Worm (Caenorhabditis elegans) whole organism, L1 larva: ENCODE results near the gene msa-1.

Experiments
- C16A3.4 ChIP-seq: fragments of 150-350 bp; optimal IDR thresholded peaks from 2 replicates; lab custom pipeline; 2014; ENCODE audit warnings: missing biosample characterization, missing genetic modification characterization
- Y116A8C.19 ChIP-seq: sonication (generic microtip); optimal IDR thresholded peaks from 2 replicates; lab custom pipeline; 2016; ENCODE audit warnings: missing compliant biosample characterization, missing genetic modification characterization, borderline replicate concordance
- alr-1 ChIP-seq: fragments of 200-800 bp; sonication (Bioruptor generic); optimal IDR thresholded peaks from 2 replicates; lab custom pipeline; 2018; ENCODE audit warnings: borderline replicate concordance, mild to moderate bottlenecking, missing genetic modification characterization, missing compliant biosample characterization
- aly-2 ChIP-seq: fragments of 150-350 bp; optimal IDR thresholded peaks from 2 replicates; lab custom pipeline; 2014; ENCODE audit warnings: missing biosample characterization, missing genetic modification characterization
- ama-1 ChIP-seq: fragments of 150-350 bp; optimal IDR thresholded peaks from 2 replicates; lab custom pipeline; 2014
- ceh-63 ChIP-seq: fragments of 200-800 bp; sonication (Bioruptor generic); optimal IDR thresholded peaks from 2 replicates; lab custom pipeline; 2018; ENCODE audit warnings: mild to moderate bottlenecking, missing genetic modification characterization, missing compliant biosample characterization
- ceh-8 ChIP-seq: fragments of 200-800 bp; sonication (Bioruptor generic); optimal IDR thresholded peaks from 2 replicates; lab custom pipeline; 2018; ENCODE audit warnings: mild to moderate bottlenecking, missing genetic modification characterization, moderate library complexity, missing compliant biosample characterization
- ceh-82 ChIP-seq, 3 experiments: fragments of 150-350 bp in 1 of 3; sonication (generic microtip) in 2 of 3; optimal IDR thresholded peaks; 2 replicates each; lab custom pipeline; 2014 to 2017; ENCODE audit warnings: missing biosample characterization in 3 of 3, missing genetic modification characterization in 3 of 3
- ceh-88 ChIP-seq: fragments of 200-800 bp; sonication (Bioruptor generic); IDR thresholded peaks from 2 replicates; pipeline ENCODE4 v1.3.6; 2022; ENCODE audit warnings: missing genetic modification characterization, missing compliant biosample characterization
- ceh-90 ChIP-seq: sonication (generic microtip); optimal IDR thresholded peaks from 2 replicates; lab custom pipeline; 2016; ENCODE audit warnings: missing genetic modification characterization, missing compliant biosample characterization
- dpl-1 ChIP-seq, 3 experiments: fragments of 150-350 bp in 2 of 3; sonication (generic microtip) in 1 of 3; optimal IDR thresholded peaks; 2 replicates each; lab custom pipeline; 2014 to 2017; ENCODE audit warnings: missing biosample characterization in 3 of 3, missing genetic modification characterization in 3 of 3, missing genetic modification reagents in 3 of 3
- dsc-1 ChIP-seq: sonication (generic microtip); optimal IDR thresholded peaks from 2 replicates; lab custom pipeline; 2016; ENCODE audit warnings: mild to moderate bottlenecking, missing genetic modification characterization, missing compliant biosample characterization
- efl-1 ChIP-seq, 4 experiments: fragments of 150-350 bp; optimal IDR thresholded peaks in 3 of 4; peaks in 1 of 4; 1 replicate in 1 of 4; 2 replicates in 3 of 4; lab custom pipeline; 2014; ENCODE audit warnings: missing biosample characterization in 2 of 4, missing genetic modification characterization in 2 of 4, missing genetic modification reagents in 2 of 4
- efl-3 ChIP-seq: fragments of 200-800 bp; sonication (Bioruptor generic); optimal IDR thresholded peaks from 2 replicates; lab custom pipeline; 2018; ENCODE audit warnings: mild to moderate bottlenecking, missing genetic modification characterization, missing compliant biosample characterization
- elt-3 ChIP-seq, 6 experiments: fragments of 150-350 bp in 1 of 6; sonication (generic microtip); optimal IDR thresholded peaks; 2 replicates each; lab custom pipeline; 2017 to 2018; ENCODE audit warnings: missing biosample characterization in 6 of 6, missing genetic modification characterization in 6 of 6, inconsistent platforms in 1 of 6
- fkh-10 ChIP-seq: sonication (generic microtip); optimal IDR thresholded peaks from 2 replicates; lab custom pipeline; 2017; ENCODE audit warnings: missing biosample characterization, missing genetic modification reagents, missing genetic modification characterization
- grh-1 ChIP-seq: fragments of 200-800 bp; sonication (Bioruptor generic); IDR thresholded peaks from 2 replicates; pipeline ENCODE4 v1.3.6; 2022; ENCODE audit warnings: missing genetic modification reagents, missing genetic modification characterization, missing compliant biosample characterization
- hlh-17 ChIP-seq: fragments of 200-800 bp; sonication (Bioruptor generic); optimal IDR thresholded peaks from 2 replicates; lab custom pipeline; 2018; ENCODE audit warnings: missing genetic modification characterization, mild to moderate bottlenecking, missing compliant biosample characterization, moderate library complexity, borderline replicate concordance
- hlh-4 ChIP-seq: sonication (generic microtip); optimal IDR thresholded peaks from 2 replicates; lab custom pipeline; 2016; ENCODE audit warnings: mild to moderate bottlenecking, missing genetic modification characterization, missing compliant biosample characterization
- irx-1 ChIP-seq: sonication (generic microtip); optimal IDR thresholded peaks from 2 replicates; lab custom pipeline; 2016; ENCODE audit warnings: missing genetic modification characterization, missing compliant biosample characterization
- lin-13 ChIP-seq: fragments of 150-350 bp; optimal IDR thresholded peaks from 2 replicates; lab custom pipeline; 2014; ENCODE audit warnings: missing biosample characterization, missing genetic modification reagents, missing genetic modification characterization
- lin-15B ChIP-seq: fragments of 150-350 bp; sonication (generic microtip); optimal IDR thresholded peaks from 3 replicates; lab custom pipeline; 2014; ENCODE audit warnings: missing biosample characterization, missing genetic modification characterization
- lin-35 ChIP-seq, 2 experiments: fragments of 150-350 bp; optimal IDR thresholded peaks; 2 replicates each; lab custom pipeline; 2014; ENCODE audit warnings: missing biosample characterization in 2 of 2, missing genetic modification characterization in 2 of 2, missing genetic modification reagents in 2 of 2
- lin-39 ChIP-seq: fragments of 150-350 bp; optimal IDR thresholded peaks from 2 replicates; lab custom pipeline; 2014; ENCODE audit warnings: missing biosample characterization, missing genetic modification reagents, missing genetic modification characterization
- lir-3 ChIP-seq: sonication (generic microtip); optimal IDR thresholded peaks from 2 replicates; lab custom pipeline; 2016; ENCODE audit warnings: mild to moderate bottlenecking, missing genetic modification characterization, moderate library complexity, missing compliant biosample characterization; ENCODE audit not compliant: poor library complexity
- mdl-1 ChIP-seq, 2 experiments: fragments of 150-350 bp; optimal IDR thresholded peaks; 2 replicates each; lab custom pipeline; 2014 to 2017; ENCODE audit warnings: missing biosample characterization in 2 of 2, missing genetic modification characterization in 2 of 2, inconsistent platforms in 1 of 2
- mef-2 ChIP-seq: fragments of 150-350 bp; optimal IDR thresholded peaks from 2 replicates; lab custom pipeline; 2014; ENCODE audit warnings: missing biosample characterization, missing genetic modification characterization
- mep-1 ChIP-seq: fragments of 150-350 bp; optimal IDR thresholded peaks from 2 replicates; lab custom pipeline; 2014; ENCODE audit warnings: missing biosample characterization, missing genetic modification characterization
- nhr-19 ChIP-seq: fragments of 200-800 bp; sonication (Bioruptor generic); conservative IDR thresholded peaks from 2 replicates; pipeline ENCODE4 v1.3.6; 2022; ENCODE audit warnings: missing genetic modification characterization, missing compliant biosample characterization
- nhr-20 ChIP-seq: sonication (generic microtip); optimal IDR thresholded peaks from 2 replicates; lab custom pipeline; 2016; ENCODE audit warnings: mild to moderate bottlenecking, missing genetic modification characterization, missing compliant biosample characterization
- nhr-28 ChIP-seq: fragments of 150-350 bp; optimal IDR thresholded peaks from 2 replicates; lab custom pipeline; 2014; ENCODE audit warnings: missing biosample characterization, missing genetic modification characterization
- nhr-47 ChIP-seq: sonication (generic microtip); optimal IDR thresholded peaks from 2 replicates; lab custom pipeline; 2016; ENCODE audit warnings: mild to moderate bottlenecking, missing genetic modification characterization, moderate library complexity, missing compliant biosample characterization
- nhr-71 ChIP-seq: sonication (generic microtip); optimal IDR thresholded peaks from 2 replicates; lab custom pipeline; 2016; ENCODE audit warnings: mild to moderate bottlenecking, missing genetic modification characterization, moderate library complexity, missing compliant biosample characterization
- nhr-90 ChIP-seq: sonication (generic microtip); optimal IDR thresholded peaks from 2 replicates; lab custom pipeline; 2016; ENCODE audit warnings: mild to moderate bottlenecking, missing genetic modification characterization, missing compliant biosample characterization; ENCODE audit not compliant: poor library complexity
- pag-3 ChIP-seq: sonication (generic microtip); optimal IDR thresholded peaks from 2 replicates; lab custom pipeline; 2017; ENCODE audit warnings: missing genetic modification characterization, mild to moderate bottlenecking, missing compliant biosample characterization, antibody characterized with exemption, borderline replicate concordance; ENCODE audit not compliant: insufficient read depth
- pax-3 ChIP-seq: fragments of 200-800 bp; sonication (Bioruptor generic); optimal IDR thresholded peaks from 2 replicates; lab custom pipeline; 2018; ENCODE audit warnings: mild to moderate bottlenecking, missing genetic modification characterization, moderate library complexity, missing compliant biosample characterization
- pqm-1 ChIP-seq: sonication (generic microtip); optimal IDR thresholded peaks from 3 replicates; lab custom pipeline; 2017; ENCODE audit warnings: missing biosample characterization, missing genetic modification characterization
- rnt-1 ChIP-seq: sonication (generic microtip); optimal IDR thresholded peaks from 2 replicates; lab custom pipeline; 2016; ENCODE audit warnings: mild to moderate bottlenecking, missing genetic modification characterization, moderate library complexity, missing compliant biosample characterization
- snpc-4 ChIP-seq: fragments of 150-350 bp; optimal IDR thresholded peaks from 2 replicates; lab custom pipeline; 2014; ENCODE audit warnings: missing biosample characterization, missing genetic modification characterization
- snu-23 ChIP-seq: sonication (generic microtip); optimal IDR thresholded peaks from 2 replicates; lab custom pipeline; 2016; ENCODE audit warnings: missing genetic modification characterization, missing compliant biosample characterization
- sup-37 ChIP-seq: fragments of 200-800 bp; sonication (Bioruptor generic); optimal IDR thresholded peaks from 2 replicates; lab custom pipeline; 2018; ENCODE audit warnings: mild to moderate bottlenecking, missing genetic modification characterization, missing compliant biosample characterization
- swsn-7 ChIP-seq: sonication (generic microtip); optimal IDR thresholded peaks from 2 replicates; lab custom pipeline; 2016; ENCODE audit warnings: missing genetic modification characterization, missing compliant biosample characterization
- tbx-2 ChIP-seq: sonication (generic microtip); optimal IDR thresholded peaks from 2 replicates; lab custom pipeline; 2016; ENCODE audit warnings: missing genetic modification characterization, missing compliant biosample characterization
- tlp-1 ChIP-seq: fragments of 150-350 bp; optimal IDR thresholded peaks from 2 replicates; lab custom pipeline; 2014; ENCODE audit warnings: missing biosample characterization, missing genetic modification characterization
- unc-62 ChIP-seq: fragments of 150-350 bp; optimal IDR thresholded peaks from 2 replicates; lab custom pipeline; 2014; ENCODE audit warnings: missing biosample characterization, missing genetic modification reagents, missing genetic modification characterization
- unc-86 ChIP-seq: sonication (generic microtip); optimal IDR thresholded peaks from 2 replicates; lab custom pipeline; 2016; ENCODE audit warnings: missing genetic modification characterization, missing compliant biosample characterization
- unc-98 ChIP-seq: fragments of 200-800 bp; sonication (Bioruptor generic); IDR thresholded peaks from 2 replicates; pipeline ENCODE4 v1.3.6; 2022; ENCODE audit warnings: missing genetic modification characterization, missing compliant biosample characterization
- vab-15 ChIP-seq: sonication (generic microtip); optimal IDR thresholded peaks from 2 replicates; lab custom pipeline; 2017; ENCODE audit warnings: missing genotype, mild to moderate bottlenecking, missing genetic modification characterization, missing compliant biosample characterization
- zag-1 ChIP-seq: fragments of 150-350 bp; optimal IDR thresholded peaks from 2 replicates; lab custom pipeline; 2014; ENCODE audit warnings: missing biosample characterization, missing genetic modification characterization
- zip-4 ChIP-seq: fragments of 200-800 bp; sonication (Bioruptor generic); optimal IDR thresholded peaks from 2 replicates; lab custom pipeline; 2018; ENCODE audit warnings: mild to moderate bottlenecking, missing genetic modification characterization, moderate library complexity, missing compliant biosample characterization
- ztf-4 ChIP-seq: fragments of 150-350 bp; optimal IDR thresholded peaks from 2 replicates; lab custom pipeline; 2014; ENCODE audit warnings: missing biosample characterization, missing genetic modification characterization

msa-1 gene

ce11 chrIV:9074244-9074723 lies 14.1 kb upstream of the msa-1 start, which contains the start of gene mppb-1 (continued):
- TF ChIP-seq tlp-1 (tag; lab: Kevin White, UChicago) (no peak), nhr-19 (peak; percentile 85), dsc-1 (tag; lab: Kevin White, UChicago) (peak; percentile 92), mef-2 (peak; percentile 6), fkh-10 (GFP tag; lab: Kevin White, UChicago) (peak; percentile 41), hlh-17 (GFP tag; lab: Kevin White, UChicago) (no peak), efl-3 (GFP tag; lab: Kevin White, UChicago) (peak; percentile 30), lir-3 (tag; lab: Kevin White, UChicago) (peak; percentile 97), zag-1 (tag; lab: Kevin White, UChicago) (no peak), sup-37 (GFP tag; lab: Kevin White, UChicago) (no peak), rnt-1 (tag; lab: Kevin White, UChicago) (peak; percentile 100), snpc-4 (peak; percentile 65), ceh-88 (GFP tag; lab: Robert Waterston, UW) (peak; percentile 70), pag-3 (tag; lab: Kevin White, UChicago) (no peak), unc-98 (GFP tag; lab: Robert Waterston, UW) (peak; percentile 80), grh-1 (peak; percentile 69), mep-1 (tag; lab: Kevin White, UChicago) (peak; percentile 69), lin-35 (GFP tag; optimal IDR thresholded peaks at IDR 0.05; lab: Kevin White, UChicago) (peak; percentile 97 to 98), C16A3.4 (tag; lab: Kevin White, UChicago) (peak; percentile 81), irx-1 (tag; lab: Kevin White, UChicago) (peak; percentile 92), dpl-1 (GFP tag; optimal IDR thresholded peaks at IDR 0.05; lab: Kevin White, UChicago) (peak; percentile 94 to 97 (median 96)), ama-1 (lab: Kevin White, UChicago) (peak; percentile 15), elt-3 (tag; optimal IDR thresholded peaks at IDR 0.05; lab: Kevin White, UChicago) (peak in 2 of 6 experiments; percentile 22 to 51), snu-23 (GFP tag; lab: Kevin White, UChicago) (peak; percentile 90), nhr-20 (tag; lab: Kevin White, UChicago) (peak; percentile 89), lin-15B (tag; lab: Kevin White, UChicago) (peak; percentile 52), unc-62 (GFP tag; lab: Kevin White, UChicago) (no peak), swsn-7 (tag; lab: Kevin White, UChicago) (peak; percentile 87), lin-39 (tag; lab: Kevin White, UChicago) (peak; percentile 69), ztf-4 (tag; lab: Kevin White, UChicago) (no peak), ceh-8 (peak; percentile 81), unc-86 (tag; lab: Kevin White, UChicago) (peak; percentile 81), nhr-71 (tag; lab: Kevin White, UChicago) (peak; percentile 94), pqm-1 (no peak), hlh-4 (tag; lab: Kevin White, UChicago) (peak; percentile 8), ceh-90 (tag; lab: Kevin White, UChicago) (peak; percentile 94), vab-15 (tag; lab: Kevin White, UChicago) (peak; percentile 99), tbx-2 (tag; lab: Kevin White, UChicago) (peak; percentile 92), nhr-47 (peak; percentile 93), nhr-90 (tag; lab: Kevin White, UChicago) (peak; percentile 94), Y116A8C.19 (tag; lab: Kevin White, UChicago) (peak; percentile 91), pax-3 (peak; percentile 93), ceh-82 (tag; optimal IDR thresholded peaks at IDR 0.05; lab: Kevin White, UChicago) (peak; percentile 73 to 79 (median 76)), zip-4 (peak; percentile 75), alr-1 (tag; lab: Kevin White, UChicago) (no peak), aly-2 (peak; percentile 23), nhr-28 (tag; lab: Kevin White, UChicago) (no peak), efl-1 (optimal IDR thresholded peaks at IDR 0.05; lab: Kevin White, UChicago) (peak; percentile 85 to 97), efl-1 (GFP tag; optimal IDR thresholded peaks at IDR 0.05 in 1 of 2; lab: Kevin White, UChicago) (peak; percentile 96 to 99), lin-13 (peak; percentile 80), ceh-63 (peak; percentile 82), mdl-1 (tag; optimal IDR thresholded peaks at IDR 0.05; lab: Kevin White, UChicago) (peak in 1 of 2 experiments; percentile 65)
